Fruit fly (Drosophila melanogaster) whole organism, wandering third instar larva: Measurements from ENCODE around the gene CG1024.

Source experiments
- Abd-B ChIP-seq: fragments of >200 bp; optimal IDR thresholded peaks from 2 replicates; lab custom pipeline; 2017; ENCODE audit warnings: missing biosample characterization, missing genetic modification characterization
- CG32264 ChIP-seq: fragments of 200-800 bp; sonication (Bioruptor generic); optimal IDR thresholded peaks from 2 replicates; lab custom pipeline; 2016; ENCODE audit warnings: missing biosample characterization, missing genetic modification characterization
- CG9705 ChIP-seq: fragments of 200-800 bp; sonication (Bioruptor generic); optimal IDR thresholded peaks from 2 replicates; lab custom pipeline; 2018; ENCODE audit warnings: missing biosample characterization, mild to moderate bottlenecking, missing genetic modification characterization
- CrebA ChIP-seq: fragments of 200-800 bp; sonication (Bioruptor generic); optimal IDR thresholded peaks from 2 replicates; lab custom pipeline; 2016; ENCODE audit warnings: missing biosample characterization, mild to moderate bottlenecking, missing genetic modification characterization, borderline replicate concordance
- Dfd ChIP-seq: fragments of >200 bp; optimal IDR thresholded peaks from 2 replicates; lab custom pipeline; 2017; ENCODE audit warnings: missing biosample characterization, missing genetic modification characterization
- Dif ChIP-seq: fragments of 200-275, 200-300 bp; sonication (Bioruptor generic); optimal IDR thresholded peaks from 2 replicates; lab custom pipeline; 2018; ENCODE audit warnings: missing biosample characterization, missing genetic modification characterization; ENCODE audit not compliant: partially characterized antibody
- GATAd ChIP-seq: sonication (Bioruptor generic); optimal IDR thresholded peaks from 2 replicates; lab custom pipeline; 2016; ENCODE audit warnings: missing biosample characterization, missing genetic modification characterization
- HLH106 ChIP-seq: fragments of 200-800 bp; optimal IDR thresholded peaks from 3 replicates; lab custom pipeline; 2019; ENCODE audit warnings: missing biosample characterization, mild to moderate bottlenecking, missing genetic modification characterization, moderate library complexity
- Hnf4 ChIP-seq: fragments of 200-800 bp; sonication (Bioruptor generic); optimal IDR thresholded peaks from 2 replicates; lab custom pipeline; 2016; ENCODE audit warnings: missing biosample characterization, mild to moderate bottlenecking, missing genetic modification characterization
- Hr78 ChIP-seq: fragments of >200 bp; optimal IDR thresholded peaks from 2 replicates; lab custom pipeline; 2017; ENCODE audit warnings: missing biosample characterization, missing genetic modification characterization
- Hr83 ChIP-seq: fragments of 200-300 bp; sonication (Bioruptor generic); optimal IDR thresholded peaks from 2 replicates; lab custom pipeline; 2016; ENCODE audit warnings: missing biosample characterization, mild to moderate bottlenecking, missing genetic modification characterization, moderate library complexity; ENCODE audit not compliant: poor library complexity, severe bottlenecking
- Jra ChIP-seq: sonication (Bioruptor generic); optimal IDR thresholded peaks from 2 replicates; lab custom pipeline; 2016; ENCODE audit warnings: missing biosample characterization, missing genetic modification characterization
- Mio ChIP-seq: sonication (Bioruptor generic); optimal IDR thresholded peaks from 2 replicates; lab custom pipeline; 2016; ENCODE audit warnings: missing biosample characterization, missing genetic modification characterization
- Myc ChIP-seq: fragments of >200 bp; optimal IDR thresholded peaks from 2 replicates; lab custom pipeline; 2017
- N ChIP-seq: fragments of >200 bp; optimal IDR thresholded peaks from 2 replicates; lab custom pipeline; 2018; ENCODE audit warnings: missing biosample characterization, missing external identifiers, missing genetic modification characterization
- OdsH ChIP-seq: fragments of 200-800 bp; sonication (Bioruptor generic); optimal IDR thresholded peaks from 2 replicates; lab custom pipeline; 2016; ENCODE audit warnings: missing biosample characterization, mild to moderate bottlenecking, missing genetic modification characterization
- Rel ChIP-seq, 2 experiments: fragments of 200-800 bp; sonication (Bioruptor generic) in 1 of 2; optimal IDR thresholded peaks; 2 replicates in 1 of 2; 3 replicates in 1 of 2; lab custom pipeline; 2016 to 2019; ENCODE audit warnings: mild to moderate bottlenecking in 2 of 2, missing biosample characterization in 2 of 2, missing genetic modification characterization in 2 of 2, moderate library complexity in 1 of 2
- Sp1 ChIP-seq: fragments of 200-800 bp; sonication (Bioruptor generic); optimal IDR thresholded peaks from 3 replicates; lab custom pipeline; 2019; ENCODE audit warnings: missing biosample characterization, mild to moderate bottlenecking, missing genetic modification characterization, moderate library complexity
- Vsx2 ChIP-seq: fragments of 200-300, 225-300 bp; sonication (Bioruptor generic); optimal IDR thresholded peaks from 2 replicates; lab custom pipeline; 2018; ENCODE audit warnings: missing biosample characterization, missing genetic modification characterization; ENCODE audit not compliant: partially characterized antibody
- br ChIP-seq: fragments of 200-800 bp; sonication (Bioruptor generic); optimal IDR thresholded peaks from 2 replicates; lab custom pipeline; 2016; ENCODE audit warnings: missing biosample characterization, missing genetic modification characterization
- brk ChIP-seq: fragments of 200-800 bp; sonication (Bioruptor generic); optimal IDR thresholded peaks from 2 replicates; lab custom pipeline; 2016; ENCODE audit warnings: missing biosample characterization, mild to moderate bottlenecking, missing genetic modification characterization
- dl ChIP-seq, 2 experiments: fragments of 175-275, 200-275 bp in 1 of 2; fragments of 200-275 bp in 1 of 2; sonication (Bioruptor generic); optimal IDR thresholded peaks; lab custom pipeline; 2018; ENCODE audit warnings: mild to moderate bottlenecking in 2 of 2, missing biosample characterization in 2 of 2, missing genetic modification characterization in 2 of 2, moderate library complexity in 2 of 2; ENCODE audit not compliant: partially characterized antibody in 2 of 2, insufficient read depth in 1 of 2
- dmrt93B ChIP-seq: fragments of 200-800 bp; sonication (Bioruptor generic); optimal IDR thresholded peaks from 2 replicates; lab custom pipeline; 2018; ENCODE audit warnings: missing biosample characterization, mild to moderate bottlenecking, missing genetic modification characterization
- dsf ChIP-seq: sonication (Bioruptor generic); optimal IDR thresholded peaks from 2 replicates; lab custom pipeline; 2016; ENCODE audit warnings: missing biosample characterization, missing genetic modification characterization, borderline replicate concordance
- ey ChIP-seq: fragments of 200-800 bp; sonication (Bioruptor generic); optimal IDR thresholded peaks from 2 replicates; lab custom pipeline; 2016; ENCODE audit warnings: missing biosample characterization, missing genetic modification characterization
- foxo ChIP-seq, 2 experiments: fragments of 200-800 bp; sonication (Bioruptor generic); optimal IDR thresholded peaks; 2 replicates in 1 of 2; 3 replicates in 1 of 2; lab custom pipeline; 2016 to 2017; ENCODE audit warnings: missing biosample characterization in 2 of 2, missing genetic modification characterization in 2 of 2
- fru ChIP-seq: fragments of 200-800 bp; sonication (Bioruptor generic); optimal IDR thresholded peaks from 3 replicates; lab custom pipeline; 2016; ENCODE audit warnings: missing biosample characterization, mild to moderate bottlenecking, missing genetic modification characterization
- h ChIP-seq: fragments of 200-800 bp; sonication (Bioruptor generic); optimal IDR thresholded peaks from 3 replicates; lab custom pipeline; 2016; ENCODE audit warnings: missing biosample characterization, mild to moderate bottlenecking, missing genetic modification characterization
- jim ChIP-seq: fragments of 175-275, 200-325 bp; sonication (Bioruptor generic); optimal IDR thresholded peaks from 2 replicates; lab custom pipeline; 2016; ENCODE audit warnings: missing biosample characterization, mild to moderate bottlenecking, missing genetic modification characterization
- lola ChIP-seq: fragments of >200 bp; optimal IDR thresholded peaks from 2 replicates; lab custom pipeline; 2017; ENCODE audit warnings: missing biosample characterization, missing genetic modification characterization
- pan ChIP-seq: fragments of >200 bp; optimal IDR thresholded peaks from 2 replicates; lab custom pipeline; 2017
- psq ChIP-seq: fragments of 200-800 bp; sonication (Bioruptor generic); optimal IDR thresholded peaks from 3 replicates; lab custom pipeline; 2017; ENCODE audit warnings: missing biosample characterization, mild to moderate bottlenecking, missing genetic modification characterization, moderate library complexity
- rgr ChIP-seq: fragments of 200-800 bp; sonication (Bioruptor generic); optimal IDR thresholded peaks from 3 replicates; lab custom pipeline; 2016; ENCODE audit warnings: missing biosample characterization, mild to moderate bottlenecking, missing genetic modification characterization
- sage ChIP-seq: fragments of 200-800 bp; sonication (Bioruptor generic); optimal IDR thresholded peaks from 2 replicates; lab custom pipeline; 2016; ENCODE audit warnings: missing biosample characterization, mild to moderate bottlenecking, missing genetic modification characterization
- sv ChIP-seq: fragments of 200-800 bp; sonication (Bioruptor generic); optimal IDR thresholded peaks from 3 replicates; lab custom pipeline; 2016; ENCODE audit warnings: missing biosample characterization, missing genetic modification characterization
- tai ChIP-seq: sonication (Bioruptor generic); optimal IDR thresholded peaks from 2 replicates; lab custom pipeline; 2016; ENCODE audit warnings: missing biosample characterization, missing genetic modification characterization
- usp ChIP-seq: fragments of >200 bp; optimal IDR thresholded peaks from 2 replicates; lab custom pipeline; 2017; ENCODE audit warnings: missing biosample characterization, missing genetic modification characterization
- woc ChIP-seq: sonication (Bioruptor generic); optimal IDR thresholded peaks from 2 replicates; lab custom pipeline; 2016; ENCODE audit warnings: missing biosample characterization, mild to moderate bottlenecking, missing genetic modification characterization

The CG1024 gene

DNA sequence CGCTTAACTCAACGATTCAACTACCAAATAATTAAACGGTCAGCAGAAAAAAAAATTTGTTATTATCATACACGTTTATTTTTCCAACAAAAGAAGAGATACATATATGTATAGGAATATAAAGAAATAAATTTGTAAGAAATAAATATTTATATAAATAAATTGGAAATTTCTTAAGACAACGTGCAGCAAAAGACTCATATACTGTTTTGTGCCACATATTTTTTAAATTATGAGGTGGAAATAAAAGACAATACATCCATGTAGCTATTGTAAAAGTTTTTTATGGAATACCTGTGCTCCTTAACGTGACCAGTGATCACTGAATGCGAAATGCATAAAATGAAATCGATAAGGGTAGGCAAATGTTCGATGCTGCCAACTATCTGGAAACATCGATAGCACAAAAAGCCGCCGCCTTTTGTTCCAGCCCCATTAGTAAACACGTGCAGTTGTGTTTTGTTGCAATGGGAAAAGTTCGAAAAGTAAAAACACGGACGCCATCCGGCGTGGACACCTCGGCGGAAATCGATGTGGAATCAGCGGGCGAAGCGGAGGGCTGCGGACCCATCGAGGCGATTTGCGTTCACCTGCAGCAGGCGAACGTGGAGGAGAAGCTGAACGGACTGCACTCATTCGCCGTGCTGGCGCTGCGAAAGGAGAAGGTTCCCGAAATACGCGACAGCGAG is 11.4 kb downstream of the CG1024 start, which contains the start of gene CG10286:
CG10286 (plus strand) TSS at position 416 of the 689 bp plus-strand sequence.
- TF ChIP-seq woc (GFP tag; lab: Kevin White, UChicago) (peak; percentile 44), rgr (GFP tag; lab: Kevin White, UChicago) (peak; percentile 25), dmrt93B (GFP tag; lab: Kevin White, UChicago) (no peak), HLH106 (peak; percentile 29), Jra (no peak), Myc (lab: Kevin White, UChicago) (peak; percentile 31), br (GFP tag; lab: Kevin White, UChicago) (no peak), Hr83 (GFP tag; lab: Kevin White, UChicago) (peak; percentile 57), psq (GFP tag; lab: Kevin White, UChicago) (peak; percentile 11)

DNA sequence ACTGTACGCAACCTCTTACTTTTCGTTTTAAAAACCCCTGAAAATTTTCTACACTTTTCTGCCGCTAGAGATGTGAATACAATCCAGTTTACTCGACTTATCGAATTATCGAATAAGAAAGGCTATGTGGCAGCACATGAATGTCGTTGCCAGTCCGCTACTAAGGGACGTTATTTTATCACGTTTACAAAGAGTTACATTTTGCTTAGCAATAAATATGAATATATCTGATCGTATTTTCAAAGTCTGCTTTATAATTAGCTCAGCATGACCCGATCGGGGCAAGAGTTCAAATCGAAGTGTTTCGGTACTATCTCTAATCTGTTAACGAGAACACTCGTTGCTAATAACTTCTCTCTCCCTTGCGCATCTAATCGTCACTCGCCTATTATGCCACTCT is 12.0 kb downstream of the CG1024 start, which contains the start of gene CG42724:
CG42724 (minus strand) TSS at position 189 of the 400 bp plus-strand sequence.
- TF ChIP-seq rgr (GFP tag; lab: Kevin White, UChicago) (no peak), Myc (lab: Kevin White, UChicago) (peak; percentile 30), CG9705 (GFP tag; lab: Kevin White, UChicago) (peak; percentile 29), psq (GFP tag; lab: Kevin White, UChicago) (peak; percentile 20), Dif (GFP tag; lab: Kevin White, UChicago) (no peak), sv (peak; percentile 42), dmrt93B (GFP tag; lab: Kevin White, UChicago) (no peak)

DNA sequence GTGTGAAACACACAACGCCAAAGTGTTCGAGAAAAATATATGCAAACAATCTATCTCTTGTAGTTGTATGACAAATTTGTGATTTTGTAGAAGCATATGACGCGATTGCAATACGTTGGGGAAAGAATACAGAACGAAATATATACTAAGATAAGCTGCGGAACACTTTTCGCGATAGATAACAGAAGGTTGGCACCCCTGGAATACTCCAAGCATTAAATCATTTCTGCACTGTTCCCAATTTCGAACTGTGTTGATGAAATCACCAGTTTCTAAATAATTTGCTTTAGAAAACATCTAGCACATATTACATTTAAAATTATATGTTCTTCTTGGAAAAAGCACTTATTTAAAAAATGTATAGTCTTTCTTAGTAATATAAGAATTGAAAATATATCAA is 25.7 kb downstream of the CG1024 start:
- TF ChIP-seq brk (GFP tag; lab: Kevin White, UChicago) (peak; percentile 25), jim (GFP tag; lab: Kevin White, UChicago) (no peak)

DNA sequence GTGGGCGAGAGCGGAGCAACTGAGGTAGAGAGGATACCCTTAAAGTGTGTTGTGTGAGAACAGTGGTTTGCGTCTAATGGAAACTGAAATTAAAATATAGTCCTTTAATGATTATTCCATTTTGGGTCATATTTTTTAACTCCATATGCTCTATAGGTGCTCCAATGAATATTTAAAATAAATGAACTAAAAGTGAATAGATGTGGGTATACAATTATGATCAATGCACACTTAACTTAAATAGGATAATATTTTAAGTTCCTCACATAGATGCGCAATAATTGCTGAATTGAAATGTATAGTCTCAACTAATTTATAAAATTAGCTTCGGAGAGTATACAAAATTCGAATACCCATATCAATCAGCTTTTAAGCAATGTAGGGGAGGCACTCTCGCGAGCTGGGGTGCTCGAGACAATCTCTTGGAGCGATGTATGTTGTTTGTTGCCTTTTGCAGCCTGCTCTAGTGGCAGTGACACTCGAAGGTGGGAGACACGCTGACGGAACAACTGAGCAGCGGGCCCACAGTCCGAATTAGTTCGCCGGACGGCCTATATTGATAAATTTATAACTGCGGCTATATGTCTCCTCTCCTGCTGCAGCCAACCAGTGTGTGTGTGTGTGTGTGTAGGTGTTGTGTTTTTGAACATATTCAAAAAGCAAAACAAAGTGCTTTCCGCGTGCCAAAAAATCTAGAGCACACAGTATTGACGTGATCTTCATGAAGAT is 26.3 kb downstream of the CG1024 start:
- TF ChIP-seq ey (GFP tag; lab: Kevin White, UChicago) = peak; percentile 78
- TF ChIP-seq Mio = no peak
- TF ChIP-seq CG9705 (GFP tag; lab: Kevin White, UChicago) = peak; percentile 33
- TF ChIP-seq foxo (GFP tag; optimal IDR thresholded peaks at IDR 0.05; lab: Kevin White, UChicago) = peak in 1 of 2 experiments; percentile 86
- TF ChIP-seq Dfd (GFP tag; lab: Kevin White, UChicago) = no peak
- no peak for TF ChIP-seq Sp1
- peak; percentile 9 for TF ChIP-seq sv
- no peak for TF ChIP-seq usp (GFP tag; lab: Kevin White, UChicago)
- TF ChIP-seq Abd-B (GFP tag; lab: Kevin White, UChicago) = no peak
- TF ChIP-seq jim (GFP tag; lab: Kevin White, UChicago) = no peak
- TF ChIP-seq h (GFP tag; lab: Kevin White, UChicago) = peak; percentile 83
- TF ChIP-seq lola (GFP tag; lab: Kevin White, UChicago) = no peak
- no peak for TF ChIP-seq Myc (lab: Kevin White, UChicago)
- no peak for TF ChIP-seq N (GFP tag; lab: Kevin White, UChicago)
- no peak for TF ChIP-seq Jra
- peak; percentile 87 for TF ChIP-seq fru (GFP tag; lab: Kevin White, UChicago)
- TF ChIP-seq brk (GFP tag; lab: Kevin White, UChicago) = peak; percentile 69
- peak; percentile 60 for TF ChIP-seq Hnf4 (GFP tag; lab: Kevin White, UChicago)
- no peak for TF ChIP-seq dmrt93B (GFP tag; lab: Kevin White, UChicago)
- TF ChIP-seq tai (GFP tag; lab: Kevin White, UChicago) = no peak
- peak; percentile 10 for TF ChIP-seq Hr83 (GFP tag; lab: Kevin White, UChicago)
- TF ChIP-seq Vsx2 = no peak
- TF ChIP-seq OdsH (GFP tag; lab: Kevin White, UChicago) = peak; percentile 81
- peak; percentile 30 for TF ChIP-seq dsf (GFP tag; lab: Kevin White, UChicago)
- peak; percentile 32 for TF ChIP-seq Dif (GFP tag; lab: Kevin White, UChicago)
- no peak for TF ChIP-seq pan (lab: Kevin White, UChicago)
- no peak for TF ChIP-seq CG32264 (GFP tag; lab: Kevin White, UChicago)
- peak; percentile 30 for TF ChIP-seq sage
- no peak for TF ChIP-seq Rel (GFP tag; optimal IDR thresholded peaks at IDR 0.05; lab: Kevin White, UChicago)
- TF ChIP-seq Rel (tag; optimal IDR thresholded peaks at IDR 0.05; lab: Kevin White, UChicago) = no peak
- TF ChIP-seq rgr (GFP tag; lab: Kevin White, UChicago) = peak; percentile 76
- TF ChIP-seq woc (GFP tag; lab: Kevin White, UChicago) = peak; percentile 75
- no peak for TF ChIP-seq CrebA
- no peak for TF ChIP-seq GATAd (GFP tag; lab: Kevin White, UChicago)
- TF ChIP-seq dl (GFP tag; optimal IDR thresholded peaks at IDR 0.05; lab: Kevin White, UChicago; ENCODE audit: insufficient read depth in 1 of 2, partially characterized antibody in 2 of 2) = no peak
- TF ChIP-seq br (GFP tag; lab: Kevin White, UChicago) = peak; percentile 70
- no peak for TF ChIP-seq Hr78 (GFP tag; lab: Kevin White, UChicago)
- peak; percentile 73 for TF ChIP-seq HLH106
- peak; percentile 91 for TF ChIP-seq psq (GFP tag; lab: Kevin White, UChicago)
